Worm (Caenorhabditis elegans) whole organism, mixed stage, embryonic: ENCODE measurements around the gene F59A7.11.

Experiments used
- blmp-1 ChIP-seq: fragments of 150-350 bp; optimal IDR thresholded peaks from 2 replicates; lab custom pipeline; 2014; ENCODE audit warnings: missing biosample characterization, missing genetic modification characterization
- lsy-2 ChIP-seq: fragments of 150-350 bp; optimal IDR thresholded peaks from 2 replicates; lab custom pipeline; 2014; ENCODE audit warnings: missing biosample characterization, missing genetic modification characterization
- mep-1 ChIP-seq: fragments of 150-350 bp; optimal IDR thresholded peaks from 2 replicates; lab custom pipeline; 2017; ENCODE audit warnings: missing biosample characterization, missing genetic modification reagents, missing genetic modification characterization, inconsistent platforms
- nhr-237 ChIP-seq: fragments of 150-350 bp; optimal IDR thresholded peaks from 2 replicates; lab custom pipeline; 2014; ENCODE audit warnings: missing biosample characterization, missing genetic modification characterization
- nhr-76 ChIP-seq: sonication (generic microtip); optimal IDR thresholded peaks from 2 replicates; lab custom pipeline; 2017; ENCODE audit warnings: missing biosample characterization, missing genetic modification characterization
- snpc-4 ChIP-seq: fragments of 150-350 bp; optimal IDR thresholded peaks from 2 replicates; lab custom pipeline; 2014; ENCODE audit warnings: missing biosample characterization, missing genetic modification characterization
- sptf-1 ChIP-seq: sonication (generic microtip); optimal IDR thresholded peaks from 2 replicates; lab custom pipeline; 2017; ENCODE audit warnings: mild to moderate bottlenecking, missing genetic modification characterization, moderate library complexity, missing compliant biosample characterization
- ztf-11 ChIP-seq: fragments of 150-350 bp; optimal IDR thresholded peaks from 2 replicates; lab custom pipeline; 2014; ENCODE audit warnings: missing biosample characterization, missing genetic modification characterization

DNA sequence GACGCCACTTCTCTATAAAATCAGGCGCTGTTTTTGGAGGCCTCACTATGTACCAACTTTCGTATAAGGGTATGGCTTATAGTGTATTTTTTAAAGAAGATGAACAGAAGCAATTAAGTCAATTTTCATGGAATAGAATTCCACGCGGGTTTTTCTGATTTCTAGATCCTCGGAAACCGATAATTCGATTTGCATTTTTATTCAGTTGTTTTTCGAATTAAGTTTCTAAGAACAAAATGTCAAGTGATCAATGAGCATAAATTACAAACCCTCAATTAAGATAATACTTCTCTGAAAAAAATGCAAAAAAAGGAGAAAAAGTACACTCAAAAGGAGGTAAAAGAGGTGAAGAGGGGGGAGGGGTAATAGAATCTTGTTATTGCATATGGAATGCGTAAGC lies 7.6 kb upstream of the F59A7.11 start:
- TF ChIP-seq nhr-76 (tag; lab: Kevin White, UChicago) (no peak), nhr-237 (no peak), lsy-2 (tag; lab: Kevin White, UChicago) (no peak), sptf-1 (no peak), mep-1 (tag; lab: Kevin White, UChicago) (no peak), ztf-11 (no peak), blmp-1 (tag; lab: Kevin White, UChicago) (no peak), snpc-4 (tag; lab: Kevin White, UChicago) (no peak)
